Fruit fly (Drosophila melanogaster): ENCODE results near the gene Tmem43.

Tmem43 gene

dm6 chr3L:7875606-7876366 is 39.1 kb downstream of the Tmem43 start (continued):
- no peak for TF ChIP-seq CG18764 (GFP tag; optimal IDR thresholded peaks at IDR 0.05)
- peak; percentile 17 for TF ChIP-seq CG30431 (GFP tag; optimal IDR thresholded peaks at IDR 0.05)
- peak; percentile 66 for TF ChIP-seq tio (GFP tag; optimal IDR thresholded peaks at IDR 0.05)
- no peak for TF ChIP-seq Dref (GFP tag; IDR thresholded peaks at IDR 0.05)
- TF ChIP-seq Myb (GFP tag; optimal IDR thresholded peaks at IDR 0.05) = no peak
- 0 out of 2 replicates have a peak, but pooled peaks have one; percentile 43 for TF ChIP-seq CG32772 (GFP tag; IDR thresholded peaks at IDR 0.05)
- TF ChIP-seq E2f1 (GFP tag; IDR thresholded peaks at IDR 0.05) = no peak
- no peak for TF ChIP-seq zen2 (GFP tag; IDR thresholded peaks at IDR 0.05; ENCODE audit: partially characterized antibody)
- peak; percentile 91 for TF ChIP-seq sens (GFP tag)
- TF ChIP-seq hkb (optimal IDR thresholded peaks at IDR 0.05) = no peak
- TF ChIP-seq hkb (GFP tag; IDR thresholded peaks at IDR 0.05) = peak; percentile 31; the same call in 1 of the 2 replicates
- TF ChIP-seq Hmx (GFP tag; optimal IDR thresholded peaks at IDR 0.05) = peak; percentile 6
- peak; percentile 56; the same call in 1 of the 2 replicates for TF ChIP-seq CG10959 (GFP tag; IDR thresholded peaks at IDR 0.05)
- TF ChIP-seq slbo (GFP tag; IDR thresholded peaks at IDR 0.05) = peak; percentile 55
- TF ChIP-seq CoRest (tag; optimal IDR thresholded peaks at IDR 0.05) = peak; percentile 73
- no peak for TF ChIP-seq MTF-1 (GFP tag; optimal IDR thresholded peaks at IDR 0.05; ENCODE audit: borderline replicate concordance)
- TF ChIP-seq eyg (GFP tag; optimal IDR thresholded peaks at IDR 0.05) = no peak
- no peak for TF ChIP-seq CG14050 (GFP tag; IDR thresholded peaks at IDR 0.05)
- peak; percentile 53 for TF ChIP-seq CG17829 (tag; optimal IDR thresholded peaks at IDR 0.05)
- no peak for TF ChIP-seq D (optimal IDR thresholded peaks at IDR 0.05)
- peak; percentile 42 for TF ChIP-seq D (GFP tag; optimal IDR thresholded peaks at IDR 0.05)
- peak; percentile 53 for TF ChIP-seq CG15269 (tag; optimal IDR thresholded peaks at IDR 0.05)
- 0 out of 2 replicates have a peak, but pooled peaks have one; percentile 37 for TF ChIP-seq CG17328 (GFP tag; IDR thresholded peaks at IDR 0.05)
- TF ChIP-seq unpg (GFP tag; optimal IDR thresholded peaks at IDR 0.05) = peak; percentile 28
- TF ChIP-seq CG11695 (GFP tag; IDR thresholded peaks at IDR 0.05) = peak; percentile 37; the same call in 1 of the 3 replicates
- TF ChIP-seq sc (optimal IDR thresholded peaks at IDR 0.05) = no peak
- peak; percentile 44 for TF ChIP-seq sc (GFP tag; optimal IDR thresholded peaks at IDR 0.05)
- TF ChIP-seq CG6689 (GFP tag; IDR thresholded peaks at IDR 0.05) = peak; percentile 39
- peak; percentile 59 for TF ChIP-seq Med (GFP tag)
- no peak for TF ChIP-seq dati (GFP tag; IDR thresholded peaks at IDR 0.05)
- TF ChIP-seq Oli (tag; optimal IDR thresholded peaks at IDR 0.05) = peak; percentile 47
- TF ChIP-seq Sin3A (optimal IDR thresholded peaks at IDR 0.05) = no peak
- peak; percentile 69 for TF ChIP-seq CG33557 (GFP tag; optimal IDR thresholded peaks at IDR 0.05)
- peak; percentile 29; the same call in 1 of the 2 replicates for TF ChIP-seq lmd (GFP tag; IDR thresholded peaks at IDR 0.05)
- no peak for TF ChIP-seq Neu2 (GFP tag; optimal IDR thresholded peaks at IDR 0.05; ENCODE audit: borderline replicate concordance)
- peak; percentile 9 for TF ChIP-seq HLH54F (GFP tag; optimal IDR thresholded peaks at IDR 0.05)
- peak; percentile 51 for TF ChIP-seq CG13775 (GFP tag; optimal IDR thresholded peaks at IDR 0.05)
- peak; percentile 70; the same call in 1 of the 2 replicates for TF ChIP-seq crol (GFP tag; IDR thresholded peaks at IDR 0.05)
- peak; percentile 43 for TF ChIP-seq org-1 (GFP tag; optimal IDR thresholded peaks at IDR 0.05)
- no peak for TF ChIP-seq Sry-β (GFP tag; optimal IDR thresholded peaks at IDR 0.05)
- peak; percentile 63 for TF ChIP-seq CG13424 (tag; optimal IDR thresholded peaks at IDR 0.05)
- TF ChIP-seq CG2678 (tag; optimal IDR thresholded peaks at IDR 0.05) = peak; percentile 76
- TF ChIP-seq Meics (GFP tag; optimal IDR thresholded peaks at IDR 0.05) = peak; percentile 51
- TF ChIP-seq trh (GFP tag; optimal IDR thresholded peaks at IDR 0.05) = peak; percentile 23
- TF ChIP-seq row (GFP tag; IDR thresholded peaks at IDR 0.05) = peak; percentile 71
- peak; percentile 39 for TF ChIP-seq PHDP (tag; optimal IDR thresholded peaks at IDR 0.05)
- peak; percentile 12; the same call in 1 of the 2 replicates for TF ChIP-seq CG14441 (GFP tag; IDR thresholded peaks at IDR 0.05)
- peak; percentile 74 for TF ChIP-seq CG18262 (tag; optimal IDR thresholded peaks at IDR 0.05)
- no peak; the same call in 1 of the 2 replicates for TF ChIP-seq H2.0 (GFP tag; IDR thresholded peaks at IDR 0.05)
- TF ChIP-seq dm (GFP tag; optimal IDR thresholded peaks at IDR 0.05) = no peak
- peak; percentile 50 for TF ChIP-seq CG1602 (GFP tag; optimal IDR thresholded peaks at IDR 0.05)
